Worm (Caenorhabditis elegans) whole organism, L1 larva: ENCODE results near the gene C39B10.5.

Experiments
- C04F5.9 ChIP-seq: sonication (generic microtip); optimal IDR thresholded peaks from 2 replicates; lab custom pipeline; 2016; ENCODE audit warnings: missing genetic modification characterization, missing compliant biosample characterization
- C16A3.4 ChIP-seq: fragments of 150-350 bp; optimal IDR thresholded peaks from 2 replicates; lab custom pipeline; 2014; ENCODE audit warnings: missing biosample characterization, missing genetic modification characterization
- alr-1 ChIP-seq: fragments of 200-800 bp; sonication (Bioruptor generic); optimal IDR thresholded peaks from 2 replicates; lab custom pipeline; 2018; ENCODE audit warnings: borderline replicate concordance, mild to moderate bottlenecking, missing genetic modification characterization, missing compliant biosample characterization
- ama-1 ChIP-seq: fragments of 150-350 bp; optimal IDR thresholded peaks from 2 replicates; lab custom pipeline; 2014
- blmp-1 ChIP-seq: fragments of 150-350 bp; optimal IDR thresholded peaks from 2 replicates; lab custom pipeline; 2014; ENCODE audit warnings: missing biosample characterization, missing genetic modification characterization
- ceh-63 ChIP-seq: fragments of 200-800 bp; sonication (Bioruptor generic); optimal IDR thresholded peaks from 2 replicates; lab custom pipeline; 2018; ENCODE audit warnings: mild to moderate bottlenecking, missing genetic modification characterization, missing compliant biosample characterization
- ceh-82 ChIP-seq, 3 experiments: fragments of 150-350 bp in 1 of 3; sonication (generic microtip) in 2 of 3; optimal IDR thresholded peaks; 2 replicates each; lab custom pipeline; 2014 to 2017; ENCODE audit warnings: missing biosample characterization in 3 of 3, missing genetic modification characterization in 3 of 3
- ceh-88 ChIP-seq: fragments of 200-800 bp; sonication (Bioruptor generic); IDR thresholded peaks from 2 replicates; pipeline ENCODE4 v1.3.6; 2022; ENCODE audit warnings: missing genetic modification characterization, missing compliant biosample characterization
- ces-1 ChIP-seq: fragments of 150-350 bp; optimal IDR thresholded peaks from 2 replicates; lab custom pipeline; 2014; ENCODE audit warnings: missing biosample characterization, missing genetic modification reagents, missing genetic modification characterization
- dsc-1 ChIP-seq: sonication (generic microtip); optimal IDR thresholded peaks from 2 replicates; lab custom pipeline; 2016; ENCODE audit warnings: mild to moderate bottlenecking, missing genetic modification characterization, missing compliant biosample characterization
- efl-1 ChIP-seq, 4 experiments: fragments of 150-350 bp; optimal IDR thresholded peaks in 3 of 4; peaks in 1 of 4; 1 replicate in 1 of 4; 2 replicates in 3 of 4; lab custom pipeline; 2014; ENCODE audit warnings: missing biosample characterization in 2 of 4, missing genetic modification characterization in 2 of 4, missing genetic modification reagents in 2 of 4
- egl-13 ChIP-seq: sonication (generic microtip); optimal IDR thresholded peaks from 2 replicates; lab custom pipeline; 2016; ENCODE audit warnings: missing genotype, missing genetic modification reagents, missing genetic modification characterization, missing compliant biosample characterization
- egl-27 ChIP-seq, 2 experiments: fragments of 150-350 bp in 1 of 2; sonication (generic microtip); optimal IDR thresholded peaks; 3 replicates each; lab custom pipeline; 2017 to 2018; ENCODE audit warnings: missing biosample characterization in 2 of 2, missing genetic modification characterization in 2 of 2, missing genetic modification reagents in 2 of 2
- ets-5 ChIP-seq: fragments of 200-800 bp; sonication (Bioruptor generic); IDR thresholded peaks from 2 replicates; pipeline ENCODE4 v1.3.6; 2022; ENCODE audit warnings: missing genetic modification characterization, missing compliant biosample characterization
- fkh-8 ChIP-seq: sonication (generic microtip); optimal IDR thresholded peaks from 2 replicates; lab custom pipeline; 2016; ENCODE audit warnings: mild to moderate bottlenecking, missing genetic modification characterization, missing compliant biosample characterization
- grh-1 ChIP-seq: fragments of 200-800 bp; sonication (Bioruptor generic); IDR thresholded peaks from 2 replicates; pipeline ENCODE4 v1.3.6; 2022; ENCODE audit warnings: missing genetic modification reagents, missing genetic modification characterization, missing compliant biosample characterization
- hlh-4 ChIP-seq: sonication (generic microtip); optimal IDR thresholded peaks from 2 replicates; lab custom pipeline; 2016; ENCODE audit warnings: mild to moderate bottlenecking, missing genetic modification characterization, missing compliant biosample characterization
- irx-1 ChIP-seq: sonication (generic microtip); optimal IDR thresholded peaks from 2 replicates; lab custom pipeline; 2016; ENCODE audit warnings: missing genetic modification characterization, missing compliant biosample characterization
- lin-13 ChIP-seq: fragments of 150-350 bp; optimal IDR thresholded peaks from 2 replicates; lab custom pipeline; 2014; ENCODE audit warnings: missing biosample characterization, missing genetic modification reagents, missing genetic modification characterization
- lin-14 ChIP-seq: fragments of 200-800 bp; sonication (Bioruptor generic); optimal IDR thresholded peaks from 2 replicates; lab custom pipeline; 2018; ENCODE audit warnings: mild to moderate bottlenecking, missing genetic modification characterization, moderate library complexity, missing compliant biosample characterization
- lin-15B ChIP-seq: fragments of 150-350 bp; sonication (generic microtip); optimal IDR thresholded peaks from 3 replicates; lab custom pipeline; 2014; ENCODE audit warnings: missing biosample characterization, missing genetic modification characterization
- lir-3 ChIP-seq: sonication (generic microtip); optimal IDR thresholded peaks from 2 replicates; lab custom pipeline; 2016; ENCODE audit warnings: mild to moderate bottlenecking, missing genetic modification characterization, moderate library complexity, missing compliant biosample characterization; ENCODE audit not compliant: poor library complexity
- lsy-2 ChIP-seq, 2 experiments: fragments of 150-350 bp; optimal IDR thresholded peaks; 2 replicates each; lab custom pipeline; 2014; ENCODE audit warnings: missing biosample characterization in 2 of 2, missing genetic modification characterization in 2 of 2
- mab-9 ChIP-seq: fragments of 200-800 bp; sonication (Bioruptor generic); IDR thresholded peaks from 2 replicates; pipeline ENCODE4 v1.3.6; 2022; ENCODE audit warnings: missing genetic modification reagents, missing genetic modification characterization, missing compliant biosample characterization
- mef-2 ChIP-seq: fragments of 150-350 bp; optimal IDR thresholded peaks from 2 replicates; lab custom pipeline; 2014; ENCODE audit warnings: missing biosample characterization, missing genetic modification characterization
- mep-1 ChIP-seq: fragments of 150-350 bp; optimal IDR thresholded peaks from 2 replicates; lab custom pipeline; 2014; ENCODE audit warnings: missing biosample characterization, missing genetic modification characterization
- nhr-11 ChIP-seq: fragments of 150-350 bp; optimal IDR thresholded peaks from 2 replicates; lab custom pipeline; 2014; ENCODE audit warnings: missing biosample characterization, missing genetic modification characterization
- nhr-12 ChIP-seq: sonication (generic microtip); optimal IDR thresholded peaks from 2 replicates; lab custom pipeline; 2017; ENCODE audit warnings: missing biosample characterization, missing genetic modification characterization
- nhr-237 ChIP-seq: fragments of 150-350 bp; optimal IDR thresholded peaks from 2 replicates; lab custom pipeline; 2014; ENCODE audit warnings: missing biosample characterization, missing genetic modification characterization
- nhr-28 ChIP-seq: fragments of 150-350 bp; optimal IDR thresholded peaks from 2 replicates; lab custom pipeline; 2014; ENCODE audit warnings: missing biosample characterization, missing genetic modification characterization
- nhr-47 ChIP-seq: sonication (generic microtip); optimal IDR thresholded peaks from 2 replicates; lab custom pipeline; 2016; ENCODE audit warnings: mild to moderate bottlenecking, missing genetic modification characterization, moderate library complexity, missing compliant biosample characterization
- nhr-76 ChIP-seq: sonication (generic microtip); optimal IDR thresholded peaks from 2 replicates; lab custom pipeline; 2017; ENCODE audit warnings: missing biosample characterization, missing genetic modification characterization
- nhr-77 ChIP-seq: fragments of 150-350 bp; optimal IDR thresholded peaks from 2 replicates; lab custom pipeline; 2014; ENCODE audit warnings: missing biosample characterization, missing genetic modification characterization
- nhr-84 ChIP-seq: sonication (generic microtip); optimal IDR thresholded peaks from 2 replicates; lab custom pipeline; 2017; ENCODE audit warnings: missing biosample characterization, missing genetic modification characterization
- nhr-85 ChIP-seq: sonication (generic microtip); peaks from one replicate; lab custom pipeline; 2016; ENCODE audit warnings: missing genetic modification characterization, inconsistent platforms, missing compliant biosample characterization
- nhr-90 ChIP-seq: sonication (generic microtip); optimal IDR thresholded peaks from 2 replicates; lab custom pipeline; 2016; ENCODE audit warnings: mild to moderate bottlenecking, missing genetic modification characterization, missing compliant biosample characterization; ENCODE audit not compliant: poor library complexity
- rnt-1 ChIP-seq: sonication (generic microtip); optimal IDR thresholded peaks from 2 replicates; lab custom pipeline; 2016; ENCODE audit warnings: mild to moderate bottlenecking, missing genetic modification characterization, moderate library complexity, missing compliant biosample characterization
- skn-1 ChIP-seq: fragments of 150-350 bp; optimal IDR thresholded peaks from 2 replicates; lab custom pipeline; 2014; ENCODE audit warnings: missing biosample characterization, missing genetic modification characterization
- snu-23 ChIP-seq: sonication (generic microtip); optimal IDR thresholded peaks from 2 replicates; lab custom pipeline; 2016; ENCODE audit warnings: missing genetic modification characterization, missing compliant biosample characterization
- sptf-1 ChIP-seq: fragments of 150-350 bp; optimal IDR thresholded peaks from 2 replicates; lab custom pipeline; 2014; ENCODE audit warnings: missing biosample characterization, missing genetic modification characterization
- sup-37 ChIP-seq: fragments of 200-800 bp; sonication (Bioruptor generic); optimal IDR thresholded peaks from 2 replicates; lab custom pipeline; 2018; ENCODE audit warnings: mild to moderate bottlenecking, missing genetic modification characterization, missing compliant biosample characterization
- tlp-1 ChIP-seq: fragments of 150-350 bp; optimal IDR thresholded peaks from 2 replicates; lab custom pipeline; 2014; ENCODE audit warnings: missing biosample characterization, missing genetic modification characterization
- unc-130 ChIP-seq: fragments of 150-350 bp; optimal IDR thresholded peaks from 2 replicates; lab custom pipeline; 2017; ENCODE audit warnings: missing biosample characterization, missing genetic modification characterization, inconsistent platforms
- unc-62 ChIP-seq: fragments of 150-350 bp; optimal IDR thresholded peaks from 2 replicates; lab custom pipeline; 2014; ENCODE audit warnings: missing biosample characterization, missing genetic modification reagents, missing genetic modification characterization
- xbp-1 ChIP-seq: sonication (generic microtip); optimal IDR thresholded peaks from 2 replicates; lab custom pipeline; 2016; ENCODE audit warnings: missing genetic modification characterization, missing compliant biosample characterization
- zag-1 ChIP-seq: fragments of 150-350 bp; optimal IDR thresholded peaks from 2 replicates; lab custom pipeline; 2014; ENCODE audit warnings: missing biosample characterization, missing genetic modification characterization
- ztf-11 ChIP-seq, 2 experiments: sonication (generic microtip); optimal IDR thresholded peaks; 2 replicates each; lab custom pipeline; 2016 to 2017; ENCODE audit warnings: missing genetic modification characterization in 2 of 2, missing biosample characterization in 1 of 2, missing compliant biosample characterization in 1 of 2

The C39B10.5 gene

DNA sequence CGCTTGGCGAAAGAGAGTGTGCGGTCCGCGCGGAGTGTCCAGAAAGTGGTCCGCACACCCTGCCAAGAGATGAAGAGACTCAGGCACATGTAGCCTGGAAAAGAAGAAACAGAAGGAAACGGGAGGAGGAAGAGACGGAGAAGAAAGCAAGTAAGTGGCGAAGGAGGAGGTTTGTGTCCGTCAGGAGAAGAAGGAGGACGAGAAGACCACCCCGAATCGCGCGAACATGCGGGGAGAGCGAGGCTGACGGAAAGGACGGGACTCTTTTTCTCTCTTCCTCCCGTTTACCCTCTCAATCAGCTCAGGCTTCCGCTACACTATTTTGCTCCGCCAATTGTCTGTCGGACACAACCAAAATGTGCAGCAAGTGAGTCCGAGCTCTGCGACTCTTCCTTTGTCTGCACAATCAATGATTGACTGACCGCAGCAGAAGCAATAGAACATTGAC, 11.6 kb upstream of the C39B10.5 start (continued):
- peak; percentile 35 to 68 (median 36) for TF ChIP-seq ceh-82 (tag; optimal IDR thresholded peaks at IDR 0.05; lab: Kevin White, UChicago)
- no peak for TF ChIP-seq tlp-1 (tag; lab: Kevin White, UChicago)
- TF ChIP-seq nhr-28 (tag; lab: Kevin White, UChicago) = no peak
- TF ChIP-seq C04F5.9 = no peak
- TF ChIP-seq blmp-1 (tag; lab: Kevin White, UChicago) = peak; percentile 61
- no peak for TF ChIP-seq ets-5 (GFP tag; lab: Robert Waterston, UW)
- TF ChIP-seq lin-13 = no peak
- TF ChIP-seq lir-3 (tag; lab: Kevin White, UChicago) = peak; percentile 89
- peak; percentile 47 for TF ChIP-seq irx-1 (tag; lab: Kevin White, UChicago)
- TF ChIP-seq nhr-76 (tag; lab: Kevin White, UChicago) = no peak
- TF ChIP-seq nhr-90 (tag; lab: Kevin White, UChicago) = no peak
- TF ChIP-seq rnt-1 (tag; lab: Kevin White, UChicago) = peak; percentile 39
- TF ChIP-seq ama-1 (lab: Kevin White, UChicago) = no peak
- TF ChIP-seq mef-2 (tag; lab: Kevin White, UChicago) = no peak
- no peak for TF ChIP-seq egl-27 (tag; optimal IDR thresholded peaks at IDR 0.05; lab: Kevin White, UChicago)
- peak; percentile 51 for TF ChIP-seq C16A3.4 (tag; lab: Kevin White, UChicago)
- peak; percentile 3 for TF ChIP-seq egl-13 (tag; lab: Kevin White, UChicago)
- peak; percentile 23 for TF ChIP-seq skn-1
- TF ChIP-seq mab-9 (GFP tag; lab: Robert Waterston, UW) = peak; percentile 55
- TF ChIP-seq nhr-85 = no peak
- TF ChIP-seq alr-1 (tag; lab: Kevin White, UChicago) = no peak
- TF ChIP-seq fkh-8 (tag; lab: Kevin White, UChicago) = peak; percentile 89
- no peak for TF ChIP-seq grh-1
- peak; percentile 15 for TF ChIP-seq nhr-12
- no peak for TF ChIP-seq ceh-88
- no peak for TF ChIP-seq hlh-4 (tag; lab: Kevin White, UChicago)
- no peak for TF ChIP-seq lin-15B (tag; lab: Kevin White, UChicago)
- no peak for TF ChIP-seq unc-62
- no peak for TF ChIP-seq sup-37 (GFP tag; lab: Kevin White, UChicago)
- TF ChIP-seq dsc-1 = peak; percentile 56
- TF ChIP-seq mep-1 = no peak
- TF ChIP-seq nhr-77 (tag; lab: Kevin White, UChicago) = peak; percentile 25
- TF ChIP-seq, all 84 proteins: peak for 36

DNA sequence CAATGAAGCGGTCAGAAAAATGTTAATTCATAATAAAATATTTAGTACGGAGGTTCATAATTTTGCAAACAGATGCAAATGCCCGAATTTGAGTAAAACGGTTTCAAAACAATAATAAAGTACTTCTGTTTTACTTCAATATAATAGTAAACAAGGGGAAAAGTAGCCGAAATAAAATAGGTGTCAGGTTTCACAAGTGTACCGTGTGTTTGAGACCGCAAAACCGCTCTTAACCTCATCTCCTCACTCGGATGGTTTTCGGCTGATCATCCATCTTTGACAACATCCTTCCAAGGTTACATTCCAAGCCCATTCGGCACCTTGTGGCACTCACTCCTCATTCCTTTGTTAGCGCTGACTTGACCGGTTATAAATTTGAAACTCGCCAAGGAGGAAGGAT, 9.7 kb upstream of the C39B10.5 start:
- TF ChIP-seq unc-62 = no peak
- TF ChIP-seq lin-14 (GFP tag; lab: Kevin White, UChicago) = peak; percentile 49
- no peak for TF ChIP-seq alr-1 (tag; lab: Kevin White, UChicago)
- TF ChIP-seq xbp-1 (tag; lab: Kevin White, UChicago) = no peak
- TF ChIP-seq sptf-1 = no peak
- TF ChIP-seq efl-1 (optimal IDR thresholded peaks at IDR 0.05; lab: Kevin White, UChicago) = no peak
- no peak for TF ChIP-seq efl-1 (GFP tag; optimal IDR thresholded peaks at IDR 0.05 in 1 of 2; lab: Kevin White, UChicago)
- no peak for TF ChIP-seq egl-13 (tag; lab: Kevin White, UChicago)
- no peak for TF ChIP-seq nhr-47 (tag; lab: Kevin White, UChicago)
- peak; percentile 76 for TF ChIP-seq nhr-85
- TF ChIP-seq tlp-1 (tag; lab: Kevin White, UChicago) = no peak
- no peak for TF ChIP-seq lsy-2 (tag; optimal IDR thresholded peaks at IDR 0.05; lab: Kevin White, UChicago)
- no peak for TF ChIP-seq nhr-77 (tag; lab: Kevin White, UChicago)
- no peak for TF ChIP-seq ceh-63 (GFP tag; lab: Kevin White, UChicago)
- TF ChIP-seq nhr-237 (tag; lab: Kevin White, UChicago) = no peak
- TF ChIP-seq ama-1 (lab: Kevin White, UChicago) = no peak
- no peak for TF ChIP-seq lin-13
- no peak for TF ChIP-seq irx-1 (tag; lab: Kevin White, UChicago)
- no peak for TF ChIP-seq mef-2 (tag; lab: Kevin White, UChicago)
- no peak for TF ChIP-seq ztf-11 (tag; optimal IDR thresholded peaks at IDR 0.05; lab: Kevin White, UChicago)
- TF ChIP-seq egl-27 (tag; optimal IDR thresholded peaks at IDR 0.05; lab: Kevin White, UChicago) = no peak
- TF ChIP-seq mep-1 = peak; percentile 24
- TF ChIP-seq ces-1 (GFP tag; lab: Kevin White, UChicago) = no peak
- TF ChIP-seq zag-1 (tag; lab: Kevin White, UChicago) = no peak
- no peak for TF ChIP-seq nhr-11 (tag; lab: Kevin White, UChicago)
- TF ChIP-seq ceh-88 = no peak
- no peak for TF ChIP-seq nhr-84
- TF ChIP-seq unc-130 (tag; lab: Kevin White, UChicago) = no peak
- peak; percentile 12 for TF ChIP-seq snu-23 (GFP tag; lab: Kevin White, UChicago)
